Worm (Caenorhabditis elegans) whole organism, midembryonic: ENCODE measurements around the gene srh-181.

Source experiments
- cog-1 ChIP-seq: sonication (generic microtip); optimal IDR thresholded peaks from 2 replicates; lab custom pipeline; 2016; ENCODE audit warnings: missing genetic modification characterization, missing compliant biosample characterization
- klf-2 ChIP-seq: fragments of 200-800 bp; sonication (Bioruptor generic); conservative IDR thresholded peaks from 2 replicates; pipeline ENCODE4 v1.3.6; 2022; ENCODE audit warnings: missing genetic modification reagents, missing genetic modification characterization, missing compliant biosample characterization
- tab-1 ChIP-seq: fragments of 200-800 bp; sonication (Bioruptor generic); IDR thresholded peaks from 2 replicates; pipeline ENCODE4 v1.3.6; 2022; ENCODE audit warnings: missing genetic modification characterization, missing compliant biosample characterization
- ztf-23 ChIP-seq: fragments of 200-800 bp; sonication (Bioruptor generic); IDR thresholded peaks from 2 replicates; pipeline ENCODE4 v1.3.6; 2022; ENCODE audit warnings: missing genetic modification reagents, missing genetic modification characterization, missing compliant biosample characterization

ce11 chrV:18444118-18444517, 30.2 kb upstream of the srh-181 start, which contains the start of gene ZK228.1:
- TF ChIP-seq klf-2 = no peak
- TF ChIP-seq ztf-23 (GFP tag; lab: Robert Waterston, UW) = no peak
- no peak for TF ChIP-seq cog-1 (tag; lab: Kevin White, UChicago)
- TF ChIP-seq tab-1 (GFP tag; lab: Robert Waterston, UW) = no peak
